Worm (Caenorhabditis elegans) whole organism, L1 larva: ENCODE measurements around the gene T19D12.1.

ENCODE experiments used
- ceh-82 ChIP-seq, 3 experiments: fragments of 150-350 bp in 1 of 3; sonication (generic microtip) in 2 of 3; optimal IDR thresholded peaks; 2 replicates each; lab custom pipeline; 2014 to 2017; ENCODE audit warnings: missing biosample characterization in 3 of 3, missing genetic modification characterization in 3 of 3
- elt-3 ChIP-seq, 6 experiments: fragments of 150-350 bp in 1 of 6; sonication (generic microtip); optimal IDR thresholded peaks; 2 replicates each; lab custom pipeline; 2017 to 2018; ENCODE audit warnings: missing biosample characterization in 6 of 6, missing genetic modification characterization in 6 of 6, inconsistent platforms in 1 of 6
- ztf-11 ChIP-seq, 2 experiments: sonication (generic microtip); optimal IDR thresholded peaks; 2 replicates each; lab custom pipeline; 2016 to 2017; ENCODE audit warnings: missing genetic modification characterization in 2 of 2, missing biosample characterization in 1 of 2, missing compliant biosample characterization in 1 of 2

ce11 chrII:6629775-6630174 lies 36.9 kb upstream of the T19D12.1 start:
- TF ChIP-seq ztf-11 (tag; optimal IDR thresholded peaks at IDR 0.05; lab: Kevin White, UChicago), result no peak
- no peak for TF ChIP-seq ceh-82 (tag; optimal IDR thresholded peaks at IDR 0.05; lab: Kevin White, UChicago)
- no peak for TF ChIP-seq elt-3 (tag; optimal IDR thresholded peaks at IDR 0.05; lab: Kevin White, UChicago)
